Worm (Caenorhabditis elegans): ENCODE data around the gene hpo-40.

DNA sequence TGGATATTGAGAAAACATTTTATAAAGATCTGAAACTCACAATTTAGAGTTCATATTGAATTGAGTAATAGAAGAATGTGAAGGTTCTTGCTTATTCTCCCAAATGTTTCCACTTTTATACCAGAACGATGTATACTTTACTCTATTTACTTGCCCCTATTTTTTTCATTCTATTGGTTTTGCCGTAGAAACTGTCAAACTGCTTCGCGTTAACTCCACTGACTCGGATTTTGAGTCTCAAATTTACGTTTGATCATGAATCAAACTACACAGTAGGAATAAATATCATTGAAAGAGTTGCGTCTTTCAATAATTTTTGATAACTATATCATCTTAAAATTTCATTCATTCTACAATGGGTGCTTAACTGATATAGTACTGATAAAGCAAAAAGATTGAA, 27.1 kb downstream of the hpo-40 start, which contains the start of gene fipr-8:
- TF ChIP-seq ces-1 (GFP tag; optimal IDR thresholded peaks at IDR 0.05) = no peak
- no peak for TF ChIP-seq pha-4 (GFP tag; IDR thresholded peaks at IDR 0.05)
- TF ChIP-seq pha-4 (tag; optimal IDR thresholded peaks at IDR 0.05) = no peak
- TF ChIP-seq snpc-1.2 (GFP tag; IDR thresholded peaks at IDR 0.05) = no peak
- TF ChIP-seq pqm-1 (tag; optimal IDR thresholded peaks at IDR 0.05) = no peak
- TF ChIP-seq lin-13 (GFP tag; optimal IDR thresholded peaks at IDR 0.05) = no peak
- no peak for TF ChIP-seq egl-27 (tag; optimal IDR thresholded peaks at IDR 0.05)

Data from whole organism, L4 larva.